Fruit fly (Drosophila melanogaster) whole organism, wandering third instar larva: ENCODE data around the gene CG2120.

ENCODE experiments used
- Abd-B ChIP-seq: fragments of >200 bp; optimal IDR thresholded peaks from 2 replicates; lab custom pipeline; 2017; ENCODE audit warnings: missing biosample characterization, missing genetic modification characterization
- CG32264 ChIP-seq: fragments of 200-800 bp; sonication (Bioruptor generic); optimal IDR thresholded peaks from 2 replicates; lab custom pipeline; 2016; ENCODE audit warnings: missing biosample characterization, missing genetic modification characterization
- CG9705 ChIP-seq: fragments of 200-800 bp; sonication (Bioruptor generic); optimal IDR thresholded peaks from 2 replicates; lab custom pipeline; 2018; ENCODE audit warnings: missing biosample characterization, mild to moderate bottlenecking, missing genetic modification characterization
- CrebA ChIP-seq: fragments of 200-800 bp; sonication (Bioruptor generic); optimal IDR thresholded peaks from 2 replicates; lab custom pipeline; 2016; ENCODE audit warnings: missing biosample characterization, mild to moderate bottlenecking, missing genetic modification characterization, borderline replicate concordance
- Dfd ChIP-seq: fragments of >200 bp; optimal IDR thresholded peaks from 2 replicates; lab custom pipeline; 2017; ENCODE audit warnings: missing biosample characterization, missing genetic modification characterization
- Dif ChIP-seq: fragments of 200-275, 200-300 bp; sonication (Bioruptor generic); optimal IDR thresholded peaks from 2 replicates; lab custom pipeline; 2018; ENCODE audit warnings: missing biosample characterization, missing genetic modification characterization; ENCODE audit not compliant: partially characterized antibody
- GATAd ChIP-seq: sonication (Bioruptor generic); optimal IDR thresholded peaks from 2 replicates; lab custom pipeline; 2016; ENCODE audit warnings: missing biosample characterization, missing genetic modification characterization
- HLH106 ChIP-seq: fragments of 200-800 bp; optimal IDR thresholded peaks from 3 replicates; lab custom pipeline; 2019; ENCODE audit warnings: missing biosample characterization, mild to moderate bottlenecking, missing genetic modification characterization, moderate library complexity
- Hnf4 ChIP-seq: fragments of 200-800 bp; sonication (Bioruptor generic); optimal IDR thresholded peaks from 2 replicates; lab custom pipeline; 2016; ENCODE audit warnings: missing biosample characterization, mild to moderate bottlenecking, missing genetic modification characterization
- Hr78 ChIP-seq: fragments of >200 bp; optimal IDR thresholded peaks from 2 replicates; lab custom pipeline; 2017; ENCODE audit warnings: missing biosample characterization, missing genetic modification characterization
- Hr83 ChIP-seq: fragments of 200-300 bp; sonication (Bioruptor generic); optimal IDR thresholded peaks from 2 replicates; lab custom pipeline; 2016; ENCODE audit warnings: missing biosample characterization, mild to moderate bottlenecking, missing genetic modification characterization, moderate library complexity; ENCODE audit not compliant: poor library complexity, severe bottlenecking
- Jra ChIP-seq: sonication (Bioruptor generic); optimal IDR thresholded peaks from 2 replicates; lab custom pipeline; 2016; ENCODE audit warnings: missing biosample characterization, missing genetic modification characterization
- Mio ChIP-seq: sonication (Bioruptor generic); optimal IDR thresholded peaks from 2 replicates; lab custom pipeline; 2016; ENCODE audit warnings: missing biosample characterization, missing genetic modification characterization
- Myc ChIP-seq: fragments of >200 bp; optimal IDR thresholded peaks from 2 replicates; lab custom pipeline; 2017
- N ChIP-seq: fragments of >200 bp; optimal IDR thresholded peaks from 2 replicates; lab custom pipeline; 2018; ENCODE audit warnings: missing biosample characterization, missing external identifiers, missing genetic modification characterization
- OdsH ChIP-seq: fragments of 200-800 bp; sonication (Bioruptor generic); optimal IDR thresholded peaks from 2 replicates; lab custom pipeline; 2016; ENCODE audit warnings: missing biosample characterization, mild to moderate bottlenecking, missing genetic modification characterization
- Rel ChIP-seq, 2 experiments: fragments of 200-800 bp; sonication (Bioruptor generic) in 1 of 2; optimal IDR thresholded peaks; 2 replicates in 1 of 2; 3 replicates in 1 of 2; lab custom pipeline; 2016 to 2019; ENCODE audit warnings: mild to moderate bottlenecking in 2 of 2, missing biosample characterization in 2 of 2, missing genetic modification characterization in 2 of 2, moderate library complexity in 1 of 2
- Sp1 ChIP-seq: fragments of 200-800 bp; sonication (Bioruptor generic); optimal IDR thresholded peaks from 3 replicates; lab custom pipeline; 2019; ENCODE audit warnings: missing biosample characterization, mild to moderate bottlenecking, missing genetic modification characterization, moderate library complexity
- Vsx2 ChIP-seq: fragments of 200-300, 225-300 bp; sonication (Bioruptor generic); optimal IDR thresholded peaks from 2 replicates; lab custom pipeline; 2018; ENCODE audit warnings: missing biosample characterization, missing genetic modification characterization; ENCODE audit not compliant: partially characterized antibody
- br ChIP-seq: fragments of 200-800 bp; sonication (Bioruptor generic); optimal IDR thresholded peaks from 2 replicates; lab custom pipeline; 2016; ENCODE audit warnings: missing biosample characterization, missing genetic modification characterization
- brk ChIP-seq: fragments of 200-800 bp; sonication (Bioruptor generic); optimal IDR thresholded peaks from 2 replicates; lab custom pipeline; 2016; ENCODE audit warnings: missing biosample characterization, mild to moderate bottlenecking, missing genetic modification characterization
- dl ChIP-seq, 2 experiments: fragments of 175-275, 200-275 bp in 1 of 2; fragments of 200-275 bp in 1 of 2; sonication (Bioruptor generic); optimal IDR thresholded peaks; lab custom pipeline; 2018; ENCODE audit warnings: mild to moderate bottlenecking in 2 of 2, missing biosample characterization in 2 of 2, missing genetic modification characterization in 2 of 2, moderate library complexity in 2 of 2; ENCODE audit not compliant: partially characterized antibody in 2 of 2, insufficient read depth in 1 of 2
- dmrt93B ChIP-seq: fragments of 200-800 bp; sonication (Bioruptor generic); optimal IDR thresholded peaks from 2 replicates; lab custom pipeline; 2018; ENCODE audit warnings: missing biosample characterization, mild to moderate bottlenecking, missing genetic modification characterization
- dsf ChIP-seq: sonication (Bioruptor generic); optimal IDR thresholded peaks from 2 replicates; lab custom pipeline; 2016; ENCODE audit warnings: missing biosample characterization, missing genetic modification characterization, borderline replicate concordance
- ey ChIP-seq: fragments of 200-800 bp; sonication (Bioruptor generic); optimal IDR thresholded peaks from 2 replicates; lab custom pipeline; 2016; ENCODE audit warnings: missing biosample characterization, missing genetic modification characterization
- foxo ChIP-seq, 2 experiments: fragments of 200-800 bp; sonication (Bioruptor generic); optimal IDR thresholded peaks; 2 replicates in 1 of 2; 3 replicates in 1 of 2; lab custom pipeline; 2016 to 2017; ENCODE audit warnings: missing biosample characterization in 2 of 2, missing genetic modification characterization in 2 of 2
- fru ChIP-seq: fragments of 200-800 bp; sonication (Bioruptor generic); optimal IDR thresholded peaks from 3 replicates; lab custom pipeline; 2016; ENCODE audit warnings: missing biosample characterization, mild to moderate bottlenecking, missing genetic modification characterization
- h ChIP-seq: fragments of 200-800 bp; sonication (Bioruptor generic); optimal IDR thresholded peaks from 3 replicates; lab custom pipeline; 2016; ENCODE audit warnings: missing biosample characterization, mild to moderate bottlenecking, missing genetic modification characterization
- jim ChIP-seq: fragments of 175-275, 200-325 bp; sonication (Bioruptor generic); optimal IDR thresholded peaks from 2 replicates; lab custom pipeline; 2016; ENCODE audit warnings: missing biosample characterization, mild to moderate bottlenecking, missing genetic modification characterization
- lola ChIP-seq: fragments of >200 bp; optimal IDR thresholded peaks from 2 replicates; lab custom pipeline; 2017; ENCODE audit warnings: missing biosample characterization, missing genetic modification characterization
- pan ChIP-seq: fragments of >200 bp; optimal IDR thresholded peaks from 2 replicates; lab custom pipeline; 2017
- psq ChIP-seq: fragments of 200-800 bp; sonication (Bioruptor generic); optimal IDR thresholded peaks from 3 replicates; lab custom pipeline; 2017; ENCODE audit warnings: missing biosample characterization, mild to moderate bottlenecking, missing genetic modification characterization, moderate library complexity
- rgr ChIP-seq: fragments of 200-800 bp; sonication (Bioruptor generic); optimal IDR thresholded peaks from 3 replicates; lab custom pipeline; 2016; ENCODE audit warnings: missing biosample characterization, mild to moderate bottlenecking, missing genetic modification characterization
- sage ChIP-seq: fragments of 200-800 bp; sonication (Bioruptor generic); optimal IDR thresholded peaks from 2 replicates; lab custom pipeline; 2016; ENCODE audit warnings: missing biosample characterization, mild to moderate bottlenecking, missing genetic modification characterization
- sv ChIP-seq: fragments of 200-800 bp; sonication (Bioruptor generic); optimal IDR thresholded peaks from 3 replicates; lab custom pipeline; 2016; ENCODE audit warnings: missing biosample characterization, missing genetic modification characterization
- tai ChIP-seq: sonication (Bioruptor generic); optimal IDR thresholded peaks from 2 replicates; lab custom pipeline; 2016; ENCODE audit warnings: missing biosample characterization, missing genetic modification characterization
- usp ChIP-seq: fragments of >200 bp; optimal IDR thresholded peaks from 2 replicates; lab custom pipeline; 2017; ENCODE audit warnings: missing biosample characterization, missing genetic modification characterization
- woc ChIP-seq: sonication (Bioruptor generic); optimal IDR thresholded peaks from 2 replicates; lab custom pipeline; 2016; ENCODE audit warnings: missing biosample characterization, mild to moderate bottlenecking, missing genetic modification characterization

The CG2120 gene

DNA sequence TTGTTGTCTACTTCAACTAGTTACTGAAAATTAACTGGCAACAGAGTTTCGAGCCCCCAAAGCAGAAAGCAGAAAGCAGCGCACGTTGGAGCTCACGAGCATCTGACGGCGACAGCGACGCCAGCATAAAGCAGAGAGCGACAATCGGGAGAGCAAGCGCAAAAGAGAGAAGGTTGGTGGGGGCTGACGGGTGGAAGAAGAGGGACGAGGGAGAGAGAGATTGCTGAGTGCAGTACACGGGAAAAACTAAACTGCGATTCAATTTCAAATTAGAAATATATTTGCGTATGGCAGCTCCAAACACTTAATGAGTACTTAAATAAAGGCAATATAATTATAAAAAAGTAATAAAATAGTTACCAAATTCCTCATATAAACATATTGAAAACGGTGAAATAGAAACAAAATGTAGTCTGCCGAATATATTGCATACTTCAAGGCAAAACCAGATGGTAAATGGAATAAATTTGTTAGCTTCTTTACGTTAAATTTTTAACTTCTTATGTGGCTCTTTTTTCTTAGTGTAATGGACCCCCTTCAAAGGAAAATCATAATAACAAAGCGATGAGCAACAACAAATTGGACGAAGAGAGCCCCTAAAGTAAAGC lies 43.4 kb upstream of the CG2120 start:
- TF ChIP-seq Abd-B (GFP tag; lab: Kevin White, UChicago) (no peak), br (GFP tag; lab: Kevin White, UChicago) (peak; percentile 89), lola (GFP tag; lab: Kevin White, UChicago) (no peak), CG32264 (peak; percentile 53), usp (GFP tag; lab: Kevin White, UChicago) (no peak), sage (GFP tag; lab: Kevin White, UChicago) (peak; percentile 89), Jra (GFP tag; lab: Kevin White, UChicago) (peak; percentile 36), N (no peak), brk (peak; percentile 81), CrebA (no peak), Dfd (GFP tag; lab: Kevin White, UChicago) (peak; percentile 76), foxo (GFP tag; optimal IDR thresholded peaks at IDR 0.05; lab: Kevin White, UChicago) (peak in 1 of 2 experiments; percentile 94), Dif (GFP tag; lab: Kevin White, UChicago) (peak; percentile 90), Rel (GFP tag; optimal IDR thresholded peaks at IDR 0.05; lab: Kevin White, UChicago) (no peak), Rel (tag; optimal IDR thresholded peaks at IDR 0.05; lab: Kevin White, UChicago) (peak; percentile 80), CG9705 (GFP tag; lab: Kevin White, UChicago) (peak; percentile 95), Hnf4 (peak; percentile 80), Sp1 (GFP tag; lab: Kevin White, UChicago) (peak; percentile 97), pan (no peak), Mio (GFP tag; lab: Kevin White, UChicago) (no peak), sv (GFP tag; lab: Kevin White, UChicago) (peak; percentile 86), Hr83 (GFP tag; lab: Kevin White, UChicago) (no peak), psq (peak; percentile 92), Vsx2 (GFP tag; lab: Kevin White, UChicago) (no peak), jim (GFP tag; lab: Kevin White, UChicago) (no peak), ey (GFP tag; lab: Kevin White, UChicago) (peak; percentile 86), rgr (GFP tag; lab: Kevin White, UChicago) (peak; percentile 91), GATAd (GFP tag; lab: Kevin White, UChicago) (peak; percentile 9), h (GFP tag; lab: Kevin White, UChicago) (peak; percentile 93), dmrt93B (GFP tag; lab: Kevin White, UChicago) (peak; percentile 95), Hr78 (GFP tag; lab: Kevin White, UChicago) (no peak), dsf (GFP tag; lab: Kevin White, UChicago) (peak; percentile 29), Myc (no peak), tai (GFP tag; lab: Kevin White, UChicago) (peak; percentile 80), woc (GFP tag; lab: Kevin White, UChicago) (peak; percentile 86), dl (GFP tag; optimal IDR thresholded peaks at IDR 0.05; lab: Kevin White, UChicago; ENCODE audit: insufficient read depth in 1 of 2, partially characterized antibody in 2 of 2) (peak; percentile 68 to 81), HLH106 (peak; percentile 97), OdsH (GFP tag; lab: Kevin White, UChicago) (peak; percentile 92), fru (peak; percentile 89)
- TF ChIP-seq, all 38 proteins: peak for 26

DNA sequence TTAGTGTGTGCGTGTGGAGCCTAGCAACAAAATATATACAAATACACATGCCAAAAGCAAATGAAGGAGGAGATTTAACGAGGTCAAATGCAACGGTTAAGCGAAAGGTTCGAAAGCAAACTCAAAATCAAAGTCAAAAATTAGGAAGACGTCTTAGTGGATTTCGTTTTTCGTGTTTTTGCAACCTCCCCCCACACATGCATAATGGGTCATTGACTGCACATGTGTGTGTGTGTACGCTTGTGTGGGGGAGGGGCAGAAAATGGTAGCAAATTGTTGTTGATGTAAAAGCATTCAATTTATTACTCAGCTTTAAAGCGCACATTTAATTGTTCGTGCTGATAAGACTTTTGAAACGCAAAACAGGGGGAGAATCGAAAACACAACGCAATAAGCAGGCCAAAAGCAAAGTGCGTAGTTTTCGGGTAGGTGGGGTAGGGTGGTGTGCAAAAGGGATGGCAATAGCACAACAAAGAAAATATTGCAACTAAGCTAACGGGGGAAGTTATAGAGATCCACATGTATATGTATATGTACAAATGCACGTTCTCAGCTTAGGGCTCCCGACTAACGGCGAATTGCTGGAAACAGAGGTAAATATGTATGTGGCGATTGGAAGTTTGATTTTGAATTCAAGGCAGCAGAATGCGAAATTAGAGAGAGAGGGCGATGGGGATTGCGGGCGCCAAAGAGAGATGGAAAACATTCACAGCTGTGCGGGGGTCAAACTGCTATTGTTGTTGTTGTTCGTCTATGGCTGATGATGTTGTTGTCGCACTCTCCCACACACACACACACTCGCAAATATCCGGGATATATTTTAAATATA lies 42.5 kb upstream of the CG2120 start:
- TF ChIP-seq tai (GFP tag; lab: Kevin White, UChicago) (peak; percentile 20), foxo (GFP tag; optimal IDR thresholded peaks at IDR 0.05; lab: Kevin White, UChicago) (no peak), Hnf4 (no peak), Sp1 (GFP tag; lab: Kevin White, UChicago) (no peak), N (no peak), Rel (GFP tag; optimal IDR thresholded peaks at IDR 0.05; lab: Kevin White, UChicago) (no peak), Rel (tag; optimal IDR thresholded peaks at IDR 0.05; lab: Kevin White, UChicago) (peak; percentile 89)
